Fruit fly (Drosophila melanogaster): Measurements from ENCODE around the gene capt.
A peak's percentile ranks its signal among the peaks of the same experiment; 100 is the strongest.

Gene capt

DNA sequence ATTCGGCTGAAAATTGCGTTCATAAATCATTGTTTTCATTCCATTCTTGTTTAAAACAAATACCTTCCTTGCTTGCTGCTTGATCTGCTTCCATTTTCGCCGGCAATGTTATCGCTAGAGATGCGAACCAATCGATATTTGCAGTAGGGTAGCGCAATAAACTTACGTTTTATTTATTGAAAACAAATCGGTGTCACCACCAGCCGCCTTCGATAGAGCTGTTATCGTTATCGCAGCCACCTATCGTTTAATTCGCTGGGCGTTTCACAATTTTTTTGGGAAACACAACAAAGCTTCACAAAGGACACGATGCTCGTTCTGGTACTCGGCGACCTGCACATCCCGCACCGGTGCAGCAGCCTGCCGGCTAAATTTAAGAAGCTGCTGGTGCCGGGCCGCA, 7.5 kb downstream of the capt start, which contains the start of the genes Tfb4 and Vps29 (continued):
- TF ChIP-seq kah (GFP tag; optimal IDR thresholded peaks at IDR 0.05) (no peak), CG7271 (tag; optimal IDR thresholded peaks at IDR 0.05) (peak; percentile 42), Ets97D (GFP tag; optimal IDR thresholded peaks at IDR 0.05) (peak; percentile 40), ERR (GFP tag; optimal IDR thresholded peaks at IDR 0.05) (peak; percentile 9), en (GFP tag; optimal IDR thresholded peaks at IDR 0.05) (no peak), slbo (GFP tag; IDR thresholded peaks at IDR 0.05) (peak; percentile 69), dati (GFP tag; IDR thresholded peaks at IDR 0.05) (no peak), CG9932 (GFP tag; IDR thresholded peaks at IDR 0.05) (peak; percentile 87), zfh2 (GFP tag; optimal IDR thresholded peaks at IDR 0.05) (peak; percentile 84), vvl (GFP tag; IDR thresholded peaks at IDR 0.05) (peak; percentile 58; the same call in 1 of the 2 replicates), E2f2 (GFP tag; IDR thresholded peaks at IDR 0.05) (peak; percentile 76), CG32532 (GFP tag; IDR thresholded peaks at IDR 0.05) (peak; percentile 58), dm (GFP tag; optimal IDR thresholded peaks at IDR 0.05) (peak; percentile 31), trem (tag; optimal IDR thresholded peaks at IDR 0.05) (peak; percentile 61), CG7928 (GFP tag; optimal IDR thresholded peaks at IDR 0.05) (no peak), ems (GFP tag; optimal IDR thresholded peaks at IDR 0.05) (peak; percentile 67), CG13287 (GFP tag; IDR thresholded peaks at IDR 0.05; ENCODE audit: partially characterized antibody) (peak; percentile 95), CG11695 (GFP tag; IDR thresholded peaks at IDR 0.05) (0 out of 3 replicates have a peak, but pooled peaks have one; percentile 12), tgo (GFP tag; IDR thresholded peaks at IDR 0.05) (0 out of 3 replicates have a peak, but pooled peaks have one; percentile 14), CG4617 (GFP tag; optimal IDR thresholded peaks at IDR 0.05; ENCODE audit: borderline replicate concordance) (peak; percentile 74), al (GFP tag; IDR thresholded peaks at IDR 0.05) (peak; percentile 38; the same call in 1 of the 2 replicates), sna (GFP tag; IDR thresholded peaks at IDR 0.05; ENCODE audit: partially characterized antibody) (peak; percentile 89), HmgD (GFP tag; optimal IDR thresholded peaks at IDR 0.05) (peak; percentile 59), CG10654 (GFP tag; optimal IDR thresholded peaks at IDR 0.05) (peak; percentile 21), Atf-2 (GFP tag; optimal IDR thresholded peaks at IDR 0.05) (no peak), CG16813 (GFP tag; IDR thresholded peaks at IDR 0.05; ENCODE audit: partially characterized antibody) (peak; percentile 90), sc (optimal IDR thresholded peaks at IDR 0.05) (no peak), sc (GFP tag; optimal IDR thresholded peaks at IDR 0.05) (no peak), pan (optimal IDR thresholded peaks at IDR 0.05) (no peak), pan (GFP tag; optimal IDR thresholded peaks at IDR 0.05 in 1 of 2, IDR thresholded peaks at IDR 0.05 in 1 of 2) (peak in 1 of 2 experiments; percentile 52), dpn (GFP tag; optimal IDR thresholded peaks at IDR 0.05) (peak; percentile 28 to 73), CG17328 (GFP tag; IDR thresholded peaks at IDR 0.05) (peak; percentile 33; the same call in 1 of the 2 replicates), CG8359 (GFP tag; optimal IDR thresholded peaks at IDR 0.05; ENCODE audit: borderline replicate concordance) (no peak), esg (GFP tag; conservative IDR thresholded peaks at IDR 0.05) (no peak), jumu (GFP tag; optimal IDR thresholded peaks at IDR 0.05) (peak; percentile 63), CHES-1-like (GFP tag; optimal IDR thresholded peaks at IDR 0.05) (peak; percentile 65), lbe (GFP tag; optimal IDR thresholded peaks at IDR 0.05) (no peak), wor (GFP tag; IDR thresholded peaks at IDR 0.05) (no peak), CG12299 (tag; optimal IDR thresholded peaks at IDR 0.05) (no peak), CG17568 (GFP tag; optimal IDR thresholded peaks at IDR 0.05) (peak; percentile 99), Hr78 (GFP tag; optimal IDR thresholded peaks at IDR 0.05) (no peak), az2 (GFP tag; optimal IDR thresholded peaks at IDR 0.05) (peak; percentile 26), nau (GFP tag; optimal IDR thresholded peaks at IDR 0.05) (no peak), inv (GFP tag; IDR thresholded peaks at IDR 0.05; ENCODE audit: partially characterized antibody) (peak; percentile 68), MESR4 (GFP tag; optimal IDR thresholded peaks at IDR 0.05) (peak; percentile 78), NFAT (GFP tag; IDR thresholded peaks at IDR 0.05) (peak; percentile 66; the same call in 1 of the 2 replicates), Dbx (GFP tag; IDR thresholded peaks at IDR 0.05) (peak; percentile 65; the same call in 2 of the 3 replicates), CG14710 (tag; optimal IDR thresholded peaks at IDR 0.05) (peak; percentile 52), Trl (optimal IDR thresholded peaks at IDR 0.05) (no peak), Trl (GFP tag; optimal IDR thresholded peaks at IDR 0.05) (peak; percentile 58), Poxn (GFP tag; IDR thresholded peaks at IDR 0.05) (no peak), Xbp1 (GFP tag; optimal IDR thresholded peaks at IDR 0.05) (peak; percentile 67)
